Worm (Caenorhabditis elegans): ENCODE measurements around the gene H10D18.1.

ce11 chrV:3810035-3810434, 5.0 kb upstream of the H10D18.1 start:
- TF ChIP-seq jun-1 (tag; optimal IDR thresholded peaks at IDR 0.05), result no peak
- no peak for TF ChIP-seq mxl-2 (GFP tag; conservative IDR thresholded peaks at IDR 0.05)
- no peak for TF ChIP-seq pha-4 (GFP tag; IDR thresholded peaks at IDR 0.05)
- TF ChIP-seq pha-4 (tag; optimal IDR thresholded peaks at IDR 0.05), result no peak
- no peak for TF ChIP-seq fkh-10 (GFP tag; optimal IDR thresholded peaks at IDR 0.05)
- no peak for TF ChIP-seq unc-62 (GFP tag; optimal IDR thresholded peaks at IDR 0.05 in 1 of 2)
- TF ChIP-seq unc-62 (tag; optimal IDR thresholded peaks at IDR 0.05), result no peak

Measured in whole organism, L4 larva.